Fruit fly (Drosophila melanogaster) ovary, adult (tissue): ENCODE results near the gene nis.

Experiments used
- CG17801 ChIP-seq: fragments of 200-800 bp; optimal IDR thresholded peaks from 2 replicates; lab custom pipeline; 2019; ENCODE audit warnings: missing biosample characterization, mild to moderate bottlenecking, missing genetic modification characterization, moderate library complexity; ENCODE audit not compliant: partially characterized antibody

Gene nis

dm6 chr2L:1587055-1587454, at the start of gene nis:
TSS of gene nis (minus strand) at chr2L:1587155.
- no peak for TF ChIP-seq CG17801 (GFP tag; lab: Kevin White, UChicago)

dm6 chr2L:1636520-1636919, 49.6 kb upstream of the nis start:
- TF ChIP-seq CG17801 (GFP tag; lab: Kevin White, UChicago) = no peak

- no peak for TF ChIP-seq CG17801 (GFP tag; lab: Kevin White, UChicago)
Measured at dm6 chr2L:1634099-1634856, 47.3 kb upstream of the nis start.

- TF ChIP-seq CG17801 (GFP tag; lab: Kevin White, UChicago) = no peak
Measured at dm6 chr2L:1633397-1633796, 46.4 kb upstream of the nis start.

dm6 chr2L:1632730-1633172, 45.8 kb upstream of the nis start:
- TF ChIP-seq CG17801 (GFP tag; lab: Kevin White, UChicago) = no peak

- no peak for TF ChIP-seq CG17801 (GFP tag; lab: Kevin White, UChicago)
Measured at dm6 chr2L:1631441-1632313, 44.7 kb upstream of the nis start.

- TF ChIP-seq CG17801 (GFP tag; lab: Kevin White, UChicago) = no peak
Measured at dm6 chr2L:1630576-1630975, 43.6 kb upstream of the nis start.

- TF ChIP-seq CG17801 (GFP tag; lab: Kevin White, UChicago) = no peak
Measured at dm6 chr2L:1629206-1629959, 42.4 kb upstream of the nis start.

- no peak for TF ChIP-seq CG17801 (GFP tag; lab: Kevin White, UChicago)
Measured at dm6 chr2L:1628502-1628864, 41.5 kb upstream of the nis start.

dm6 chr2L:1627824-1628501, 41.0 kb upstream of the nis start:
- TF ChIP-seq CG17801 (GFP tag; lab: Kevin White, UChicago) = no peak

- TF ChIP-seq CG17801 (GFP tag; lab: Kevin White, UChicago) = no peak
Measured at dm6 chr2L:1624750-1625149, 37.8 kb upstream of the nis start.

dm6 chr2L:1620797-1621196, 33.8 kb upstream of the nis start:
- no peak for TF ChIP-seq CG17801 (GFP tag; lab: Kevin White, UChicago)

- no peak for TF ChIP-seq CG17801 (GFP tag; lab: Kevin White, UChicago)
Measured at dm6 chr2L:1619191-1619590, 32.2 kb upstream of the nis start.

dm6 chr2L:1618696-1619095, 31.7 kb upstream of the nis start:
- no peak for TF ChIP-seq CG17801 (GFP tag; lab: Kevin White, UChicago)
